Fruit fly (Drosophila melanogaster) whole organism, pupa: ENCODE data around the gene Hnf4.

ENCODE experiments used
- CG10348 ChIP-seq: fragments of 200-800 bp; sonication (Bioruptor generic); IDR thresholded peaks from 2 replicates; pipeline ENCODE4 v1.3.6; 2022; ENCODE audit warnings: missing biosample characterization, missing genetic modification characterization
- CG13204 ChIP-seq: fragments of 200-800 bp; sonication (Bioruptor generic); optimal IDR thresholded peaks from 2 replicates; lab custom pipeline; 2018; ENCODE audit warnings: missing biosample characterization, mild to moderate bottlenecking, missing genetic modification characterization, moderate library complexity
- CG32121 ChIP-seq: fragments of 200-800 bp; sonication (Bioruptor generic); IDR thresholded peaks from 2 replicates; pipeline ENCODE4 v1.3.6; 2022; ENCODE audit warnings: missing biosample characterization, missing genetic modification characterization
- CG4496 ChIP-seq: fragments of 200-800 bp; sonication (Bioruptor generic); IDR thresholded peaks from 3 replicates; pipeline ENCODE4 v1.3.6; 2022; ENCODE audit warnings: missing biosample characterization, missing genetic modification characterization
- EcR ChIP-seq: fragments of 200-800 bp; sonication (Bioruptor generic); optimal IDR thresholded peaks from 3 replicates; lab custom pipeline; 2019; ENCODE audit warnings: missing biosample characterization, missing genetic modification characterization, mild to moderate bottlenecking, moderate library complexity, missing genetic modification reagents
- Snoo ChIP-seq: fragments of 200-800 bp; sonication (Bioruptor generic); optimal IDR thresholded peaks from 3 replicates; lab custom pipeline; 2017; ENCODE audit warnings: missing biosample characterization, mild to moderate bottlenecking, missing genetic modification characterization, inconsistent platforms
- fd96Ca ChIP-seq: fragments of 200-800 bp; sonication (Bioruptor generic); IDR thresholded peaks from 3 replicates; pipeline ENCODE4 v1.3.6; 2022; ENCODE audit warnings: missing biosample characterization, missing genetic modification characterization

DNA sequence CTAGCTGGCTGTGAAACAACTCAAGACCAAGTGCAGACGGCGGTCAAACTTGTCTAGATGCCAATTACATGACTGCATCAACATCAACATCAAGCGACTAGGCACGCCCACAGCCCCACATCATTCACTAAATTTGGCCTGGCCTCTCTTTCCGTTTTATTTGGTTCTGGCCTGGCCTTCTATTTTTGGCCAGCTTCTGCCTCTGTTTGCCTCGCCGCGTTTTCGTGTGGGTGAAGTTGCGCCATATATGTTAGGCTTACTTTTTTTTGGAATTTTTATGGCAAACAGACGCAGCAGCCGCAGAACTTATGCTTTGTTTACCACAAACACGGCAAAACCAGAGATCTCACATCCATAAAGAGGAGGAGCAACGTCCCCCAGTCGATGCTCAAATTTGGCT lies 6.0 kb upstream of the Hnf4 start:
- no peak for TF ChIP-seq CG4496 (GFP tag; lab: Robert Waterston, UW)
- TF ChIP-seq fd96Ca: no peak
- no peak for TF ChIP-seq CG32121 (GFP tag; lab: Robert Waterston, UW)
- TF ChIP-seq Snoo (tag; lab: Kevin White, UChicago): no peak
- no peak for TF ChIP-seq CG10348 (GFP tag; lab: Robert Waterston, UW)
- no peak for TF ChIP-seq EcR (GFP tag; lab: Kevin White, UChicago)
- TF ChIP-seq CG13204 (GFP tag; lab: Kevin White, UChicago): no peak
